Fruit fly (Drosophila melanogaster) whole organism, embryonic: Measurements from ENCODE around the gene CG32161.

Experiments
- Atf3 ChIP-seq: fragments of 200-800 bp; sonication (Bioruptor generic); optimal IDR thresholded peaks from 3 replicates; lab custom pipeline; 2016; ENCODE audit warnings: missing biosample characterization, missing genetic modification characterization
- Bgb ChIP-seq: fragments of 200-800 bp; sonication (Bioruptor generic); IDR thresholded peaks from 2 replicates; pipeline ENCODE4 v1.3.6; 2022; ENCODE audit warnings: missing biosample characterization, missing genetic modification characterization; ENCODE audit not compliant: partially characterized antibody
- Bteb2 ChIP-seq: fragments of 200-800 bp; sonication (Bioruptor generic); optimal IDR thresholded peaks from 2 replicates; lab custom pipeline; 2016; ENCODE audit warnings: missing biosample characterization, missing genetic modification characterization
- C15 ChIP-seq: fragments of 200-800 bp; sonication (Bioruptor generic); IDR thresholded peaks from 3 replicates; pipeline ENCODE4 v1.3.6; 2022; ENCODE audit warnings: missing biosample characterization, missing genetic modification characterization
- CG12155 ChIP-seq: fragments of 200-800 bp; sonication (Bioruptor generic); optimal IDR thresholded peaks from 3 replicates; lab custom pipeline; 2016; ENCODE audit warnings: missing biosample characterization, missing genetic modification characterization
- CG13624 ChIP-seq: fragments of 200-800 bp; sonication (Bioruptor generic); optimal IDR thresholded peaks from 2 replicates; lab custom pipeline; 2016; ENCODE audit warnings: missing biosample characterization, missing genetic modification characterization
- CG13775 ChIP-seq: fragments of 200-800 bp; sonication (Bioruptor generic); optimal IDR thresholded peaks from 3 replicates; lab custom pipeline; 2017; ENCODE audit warnings: missing biosample characterization, mild to moderate bottlenecking, missing genetic modification characterization
- CG14014 ChIP-seq: fragments of 200-800 bp; sonication (Bioruptor generic); IDR thresholded peaks from 2 replicates; pipeline ENCODE4 v1.3.6; 2022; ENCODE audit warnings: missing biosample characterization, missing genetic modification characterization
- CG1529 ChIP-seq: fragments of 200-800 bp; sonication (Bioruptor generic); optimal IDR thresholded peaks from 3 replicates; lab custom pipeline; 2018; ENCODE audit warnings: missing biosample characterization, missing genetic modification characterization
- CG1792 ChIP-seq: fragments of 200-800 bp; sonication (Bioruptor generic); optimal IDR thresholded peaks from 2 replicates; lab custom pipeline; 2016; ENCODE audit warnings: missing biosample characterization, missing genetic modification characterization
- CG1832 ChIP-seq: fragments of 200-800 bp; sonication (Bioruptor generic); optimal IDR thresholded peaks from 2 replicates; lab custom pipeline; 2017; ENCODE audit warnings: missing biosample characterization, mild to moderate bottlenecking, missing genetic modification characterization, inconsistent platforms
- CG32767 ChIP-seq: fragments of 200-800 bp; sonication (Bioruptor generic); IDR thresholded peaks from 2 replicates; pipeline ENCODE4 v1.3.6; 2022; ENCODE audit warnings: missing biosample characterization, missing genetic modification characterization
- CG32772 ChIP-seq: fragments of 200-800 bp; sonication (Bioruptor generic); IDR thresholded peaks from 2 replicates; pipeline ENCODE4 v1.3.6; 2022; ENCODE audit warnings: missing biosample characterization, missing genetic modification characterization
- CG4707 ChIP-seq: fragments of 200-800 bp; sonication (Bioruptor generic); optimal IDR thresholded peaks from 2 replicates; lab custom pipeline; 2018; ENCODE audit warnings: missing biosample characterization, mild to moderate bottlenecking, missing genetic modification characterization, moderate library complexity
- CG4820 ChIP-seq: fragments of 200-800 bp; sonication (Bioruptor generic); optimal IDR thresholded peaks from 3 replicates; lab custom pipeline; 2016; ENCODE audit warnings: missing biosample characterization, missing genetic modification characterization
- CG7839 ChIP-seq: fragments of 200-800 bp; sonication (Bioruptor generic); optimal IDR thresholded peaks from 3 replicates; lab custom pipeline; 2018; ENCODE audit warnings: missing biosample characterization, mild to moderate bottlenecking, missing genetic modification characterization, moderate library complexity
- CG8478 ChIP-seq: fragments of >200 bp; optimal IDR thresholded peaks from 2 replicates; lab custom pipeline; 2018
- CG9797 ChIP-seq: fragments of 200-800 bp; sonication (Bioruptor generic); optimal IDR thresholded peaks from 3 replicates; lab custom pipeline; 2018; ENCODE audit warnings: missing biosample characterization, mild to moderate bottlenecking, missing genetic modification characterization
- CG9817 ChIP-seq: fragments of 200-800 bp; sonication (Bioruptor generic); optimal IDR thresholded peaks from 2 replicates; lab custom pipeline; 2018; ENCODE audit warnings: missing biosample characterization, mild to moderate bottlenecking, missing genetic modification characterization, moderate library complexity
- Camta ChIP-seq: fragments of 200-800 bp; sonication (Bioruptor generic); optimal IDR thresholded peaks from 2 replicates; lab custom pipeline; 2016; ENCODE audit warnings: missing biosample characterization, missing genetic modification characterization
- Deaf1 ChIP-seq: fragments of 200-800 bp; optimal IDR thresholded peaks from 3 replicates; lab custom pipeline; 2019; ENCODE audit warnings: missing biosample characterization, mild to moderate bottlenecking, missing genetic modification characterization, moderate library complexity
- Doc3 ChIP-seq: fragments of 200-800 bp; sonication (Bioruptor generic); IDR thresholded peaks from 3 replicates; pipeline ENCODE4 v1.3.6; 2022; ENCODE audit warnings: missing biosample characterization, missing genetic modification characterization; ENCODE audit not compliant: partially characterized antibody
- E2f2 ChIP-seq: fragments of 200-800 bp; sonication (Bioruptor generic); IDR thresholded peaks from 2 replicates; pipeline ENCODE4 v1.3.6; 2022; ENCODE audit warnings: missing biosample characterization, missing genetic modification characterization
- Ets65A ChIP-seq: fragments of 200-800 bp; sonication (Bioruptor generic); peaks from one replicate; lab custom pipeline; 2016; ENCODE audit warnings: missing biosample characterization, missing genetic modification characterization
- Fer1 ChIP-seq: fragments of 200-800 bp; sonication (Bioruptor generic); optimal IDR thresholded peaks from 2 replicates; lab custom pipeline; 2017; ENCODE audit warnings: missing biosample characterization, mild to moderate bottlenecking, missing genetic modification characterization
- Kr ChIP-seq: fragments of 200-800 bp; sonication (Bioruptor generic); optimal IDR thresholded peaks from 2 replicates; lab custom pipeline; 2017; ENCODE audit warnings: missing biosample characterization, mild to moderate bottlenecking, missing genetic modification characterization
- NC2β ChIP-seq: fragments of 200-800 bp; sonication (Bioruptor generic); optimal IDR thresholded peaks from 2 replicates; lab custom pipeline; 2016; ENCODE audit warnings: missing biosample characterization, missing genetic modification characterization
- Nf-YA ChIP-seq: fragments of 200-800 bp; sonication (Bioruptor generic); IDR thresholded peaks from 2 replicates; pipeline ENCODE4 v1.3.6; 2022; ENCODE audit warnings: missing biosample characterization, missing genetic modification characterization
- Oli ChIP-seq: fragments of 200-800 bp; sonication (Bioruptor generic); optimal IDR thresholded peaks from 2 replicates; lab custom pipeline; 2018; ENCODE audit warnings: missing biosample characterization, mild to moderate bottlenecking, missing genetic modification characterization, moderate library complexity
- Poxn ChIP-seq: fragments of 200-800 bp; sonication (Bioruptor generic); IDR thresholded peaks from 2 replicates; pipeline ENCODE4 v1.3.6; 2022; ENCODE audit warnings: missing biosample characterization, missing genetic modification characterization
- Rx ChIP-seq: fragments of 200-800 bp; sonication (Bioruptor generic); IDR thresholded peaks from 2 replicates; pipeline ENCODE4 v1.3.6; 2022; ENCODE audit warnings: missing biosample characterization, missing genetic modification characterization
- Ssrp ChIP-seq: fragments of 200-800 bp; sonication (Bioruptor generic); optimal IDR thresholded peaks from 2 replicates; lab custom pipeline; 2018; ENCODE audit warnings: missing biosample characterization, mild to moderate bottlenecking, missing genetic modification characterization, moderate library complexity
- ac ChIP-seq: fragments of 200-800 bp; sonication (Bioruptor generic); optimal IDR thresholded peaks from 3 replicates; lab custom pipeline; 2017; ENCODE audit warnings: missing biosample characterization, mild to moderate bottlenecking, missing genetic modification characterization
- bcd ChIP-seq: fragments of 200-800 bp; sonication (Bioruptor generic); optimal IDR thresholded peaks from 2 replicates; lab custom pipeline; 2017; ENCODE audit warnings: missing biosample characterization, mild to moderate bottlenecking, missing genetic modification characterization
- br ChIP-seq: fragments of >200 bp; optimal IDR thresholded peaks from 2 replicates; lab custom pipeline; 2017
- chn ChIP-seq: fragments of 200-800 bp; sonication (Bioruptor generic); optimal IDR thresholded peaks from 2 replicates; lab custom pipeline; 2016; ENCODE audit warnings: missing biosample characterization, missing genetic modification characterization
- cwo ChIP-seq: fragments of 200-800 bp; sonication (Bioruptor generic); optimal IDR thresholded peaks from 3 replicates; lab custom pipeline; 2017; ENCODE audit warnings: missing biosample characterization, missing genetic modification characterization, mild to moderate bottlenecking, moderate library complexity, missing genetic modification reagents
- fd64A ChIP-seq: fragments of 200-800 bp; sonication (Bioruptor generic); optimal IDR thresholded peaks from 3 replicates; lab custom pipeline; 2018; ENCODE audit warnings: missing biosample characterization, mild to moderate bottlenecking, missing genetic modification characterization
- gsb ChIP-seq: fragments of 200-800 bp; sonication (Bioruptor generic); IDR thresholded peaks from 2 replicates; pipeline ENCODE4 v1.3.6; 2022; ENCODE audit warnings: missing biosample characterization, missing genetic modification characterization
- hbn ChIP-seq: fragments of 200-800 bp; sonication (Bioruptor generic); IDR thresholded peaks from 2 replicates; pipeline ENCODE4 v1.3.6; 2022; ENCODE audit warnings: missing biosample characterization, missing genetic modification characterization; ENCODE audit not compliant: partially characterized antibody
- mam ChIP-seq: fragments of 200-800 bp; sonication (Bioruptor generic); optimal IDR thresholded peaks from 3 replicates; lab custom pipeline; 2016; ENCODE audit warnings: missing biosample characterization, missing genetic modification characterization
- oc ChIP-seq: fragments of 200-800 bp; sonication (Bioruptor generic); optimal IDR thresholded peaks from 2 replicates; lab custom pipeline; 2018; ENCODE audit warnings: missing biosample characterization, mild to moderate bottlenecking, missing genetic modification characterization, moderate library complexity
- onecut ChIP-seq: fragments of 200-800 bp; sonication (Bioruptor generic); IDR thresholded peaks from 2 replicates; pipeline ENCODE4 v1.3.6; 2022; ENCODE audit warnings: missing biosample characterization, missing genetic modification characterization
- org-1 ChIP-seq: fragments of 200-800 bp; sonication (Bioruptor generic); optimal IDR thresholded peaks from 2 replicates; lab custom pipeline; 2017; ENCODE audit warnings: missing biosample characterization, missing genetic modification characterization
- pan ChIP-seq, 4 experiments: fragments of >200 bp in 3 of 4; fragments of 200-800 bp in 1 of 4; sonication (Bioruptor generic) in 1 of 4; optimal IDR thresholded peaks in 3 of 4; IDR thresholded peaks in 1 of 4; 2 replicates each; pipeline versions ENCODE4 v1.3.6 to Lab custom; 2017 to 2022; ENCODE audit warnings: missing biosample characterization in 2 of 4, missing genetic modification characterization in 2 of 4, mixed read lengths in 1 of 4
- pros ChIP-seq: fragments of 200-800 bp; sonication (Bioruptor generic); optimal IDR thresholded peaks from 3 replicates; lab custom pipeline; 2019; ENCODE audit warnings: missing biosample characterization, mild to moderate bottlenecking, missing genetic modification characterization, moderate library complexity
- psq ChIP-seq: fragments of 200-800 bp; sonication (Bioruptor generic); optimal IDR thresholded peaks from 2 replicates; lab custom pipeline; 2017; ENCODE audit warnings: missing biosample characterization, missing genetic modification characterization
- tin ChIP-seq: fragments of 200-800 bp; sonication (Bioruptor generic); optimal IDR thresholded peaks from 3 replicates; lab custom pipeline; 2016; ENCODE audit warnings: missing biosample characterization, missing genetic modification characterization
- tup ChIP-seq: fragments of 200-800 bp; sonication (Bioruptor generic); optimal IDR thresholded peaks from 2 replicates; lab custom pipeline; 2016; ENCODE audit warnings: missing biosample characterization, mild to moderate bottlenecking, missing genetic modification characterization, moderate library complexity
- vvl ChIP-seq: fragments of 200-800 bp; sonication (Bioruptor generic); IDR thresholded peaks from 2 replicates; pipeline ENCODE4 v1.3.6; 2022; ENCODE audit warnings: missing biosample characterization, missing genetic modification characterization
- zf30C ChIP-seq: fragments of 200-800 bp; sonication (Bioruptor generic); optimal IDR thresholded peaks from 3 replicates; lab custom pipeline; 2018; ENCODE audit warnings: missing biosample characterization, mild to moderate bottlenecking, missing genetic modification characterization

The CG32161 gene

DNA sequence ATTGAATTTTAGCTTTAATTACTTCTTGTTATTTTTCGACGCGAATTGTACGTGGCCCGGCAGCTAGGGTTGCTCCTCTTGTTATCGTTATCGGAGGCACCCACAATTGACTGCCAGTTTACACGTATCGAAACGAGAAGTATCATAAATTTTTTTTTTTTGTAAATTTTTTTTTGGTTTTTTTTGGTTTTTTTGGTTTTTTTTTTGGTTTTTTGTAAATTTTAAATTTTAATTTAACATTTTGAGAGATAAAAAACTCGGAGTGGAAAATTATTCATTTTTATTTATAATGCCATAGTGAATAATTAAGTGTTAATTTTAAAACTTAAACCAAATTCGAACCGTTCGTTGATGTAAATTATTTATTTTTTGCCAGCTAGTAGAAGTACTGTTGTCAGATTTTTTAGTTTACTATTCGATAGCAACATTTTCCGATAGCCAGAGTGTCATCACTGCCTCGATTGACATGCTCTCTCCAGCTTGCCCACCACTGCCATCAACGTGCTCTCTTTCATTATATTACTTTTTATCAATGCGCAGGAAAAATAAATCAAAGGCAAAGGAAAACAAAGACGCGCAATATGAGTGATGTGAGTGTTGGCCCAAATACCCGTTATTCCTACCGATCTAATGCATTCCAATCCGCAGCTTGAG is 980 bp upstream of the CG32161 start, which contains the start of the genes kud and Zcchc7 (continued):
- TF ChIP-seq Camta (GFP tag; lab: Kevin White, UChicago) (peak; percentile 59), CG1832 (GFP tag; lab: Kevin White, UChicago) (no peak), ac (no peak), CG8478 (lab: Kevin White, UChicago) (no peak), CG13775 (peak; percentile 70), Atf3 (no peak), CG14014 (GFP tag; lab: Robert Waterston, UW) (no peak), Poxn (GFP tag; lab: Robert Waterston, UW) (no peak), gsb (GFP tag; lab: Robert Waterston, UW) (no peak), Bgb (GFP tag; lab: Robert Waterston, UW) (no peak), CG7839 (tag; lab: Kevin White, UChicago) (no peak), oc (tag; lab: Kevin White, UChicago) (no peak), psq (GFP tag; lab: Kevin White, UChicago) (peak; percentile 3), Deaf1 (tag; lab: Kevin White, UChicago) (no peak), br (lab: Kevin White, UChicago) (no peak), Ssrp (tag; lab: Kevin White, UChicago) (peak; percentile 45), hbn (GFP tag; lab: Robert Waterston, UW) (no peak), E2f2 (GFP tag; lab: Robert Waterston, UW) (peak; percentile 27; the same call in 1 of the 2 replicates), pan (optimal IDR thresholded peaks at IDR 0.05; lab: Kevin White, UChicago) (no peak), pan (GFP tag; optimal IDR thresholded peaks at IDR 0.05 in 1 of 2, IDR thresholded peaks at IDR 0.05 in 1 of 2) (peak in 1 of 2 experiments; percentile 13), cwo (GFP tag; lab: Kevin White, UChicago) (peak; percentile 37), bcd (GFP tag; lab: Kevin White, UChicago) (no peak), org-1 (GFP tag; lab: Kevin White, UChicago) (no peak), CG32772 (GFP tag; lab: Robert Waterston, UW) (no peak), CG9817 (tag; lab: Kevin White, UChicago) (peak; percentile 75), NC2β (GFP tag; lab: Kevin White, UChicago) (peak; percentile 12), Nf-YA (no peak), CG13624 (GFP tag; lab: Kevin White, UChicago) (peak; percentile 56), Rx (GFP tag; lab: Robert Waterston, UW) (no peak), Ets65A (GFP tag; lab: Kevin White, UChicago) (peak; percentile 7), onecut (GFP tag; lab: Robert Waterston, UW) (no peak), Bteb2 (peak; percentile 54), fd64A (no peak), zf30C (GFP tag; lab: Kevin White, UChicago) (peak; percentile 17), CG32767 (no peak), Fer1 (GFP tag; lab: Kevin White, UChicago) (peak; percentile 70), Oli (tag; lab: Kevin White, UChicago) (peak; percentile 30), chn (GFP tag; lab: Kevin White, UChicago) (peak; percentile 52), CG1792 (GFP tag; lab: Kevin White, UChicago) (peak; percentile 0), Kr (GFP tag; lab: Kevin White, UChicago) (no peak), CG1529 (GFP tag; lab: Kevin White, UChicago) (no peak), CG4820 (GFP tag; lab: Kevin White, UChicago) (peak; percentile 97), C15 (GFP tag; lab: Robert Waterston, UW) (no peak), Doc3 (GFP tag; lab: Robert Waterston, UW) (no peak), CG9797 (peak; percentile 24), pros (GFP tag; lab: Kevin White, UChicago) (no peak), CG4707 (GFP tag; lab: Kevin White, UChicago) (no peak), tup (GFP tag; lab: Kevin White, UChicago) (no peak), tin (peak; percentile 59), mam (GFP tag; lab: Kevin White, UChicago) (peak; percentile 64), vvl (GFP tag; lab: Robert Waterston, UW) (peak; percentile 10; the same call in 1 of the 2 replicates), CG12155 (peak; percentile 73)
